Worm (Caenorhabditis elegans): ENCODE data around the gene klp-18.

The klp-18 gene

DNA sequence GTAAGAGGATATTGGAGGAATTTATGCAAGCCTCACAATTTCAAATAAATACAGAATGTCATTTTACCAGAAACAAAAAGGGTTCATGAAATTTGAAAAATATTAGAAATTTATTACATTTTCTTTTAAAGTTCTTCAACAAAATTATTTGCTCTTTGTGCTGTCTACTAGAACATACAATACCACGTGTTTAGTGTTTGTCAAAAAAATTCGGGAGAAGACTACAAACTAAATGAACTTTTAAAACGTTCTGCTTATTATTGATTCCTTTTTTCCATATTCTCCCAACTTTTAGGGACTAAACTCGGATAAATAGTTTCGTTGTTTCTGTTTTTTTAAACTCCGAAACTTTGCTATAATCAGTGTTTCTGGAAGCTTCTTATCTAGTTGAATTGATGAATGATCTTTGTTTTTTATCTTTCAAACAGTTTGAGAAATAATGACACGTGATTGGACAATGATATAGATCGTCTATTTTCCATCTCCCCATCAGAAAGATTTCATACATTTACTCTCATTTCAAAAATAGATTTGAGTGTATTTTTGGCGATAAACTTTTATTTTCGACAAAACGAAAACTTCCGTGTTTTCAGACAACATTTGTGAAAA lies 8.7 kb downstream of the klp-18 start (continued):
- TF ChIP-seq nhr-90 (tag; optimal IDR thresholded peaks at IDR 0.05; ENCODE audit: poor library complexity) (peak; percentile 4), ces-1 (GFP tag; optimal IDR thresholded peaks at IDR 0.05) (no peak), ceh-63 (GFP tag; optimal IDR thresholded peaks at IDR 0.05) (no peak), lin-15B (tag; optimal IDR thresholded peaks at IDR 0.05) (no peak), lir-3 (tag; optimal IDR thresholded peaks at IDR 0.05; ENCODE audit: poor library complexity) (no peak), fkh-8 (tag; optimal IDR thresholded peaks at IDR 0.05) (no peak), tbx-2 (tag; optimal IDR thresholded peaks at IDR 0.05) (no peak), ama-1 (optimal IDR thresholded peaks at IDR 0.05) (no peak), nhr-85 (tag) (peak; percentile 85), mep-1 (tag; optimal IDR thresholded peaks at IDR 0.05) (peak; percentile 30), unc-86 (tag; optimal IDR thresholded peaks at IDR 0.05) (no peak), alr-1 (tag; optimal IDR thresholded peaks at IDR 0.05; ENCODE audit: borderline replicate concordance) (no peak), nhr-20 (tag; optimal IDR thresholded peaks at IDR 0.05) (peak; percentile 66), pax-3 (tag; optimal IDR thresholded peaks at IDR 0.05) (no peak), efl-1 (optimal IDR thresholded peaks at IDR 0.05) (no peak), efl-1 (GFP tag; optimal IDR thresholded peaks at IDR 0.05 in 1 of 2) (peak in 1 of 2 experiments; percentile 84), efl-3 (GFP tag; optimal IDR thresholded peaks at IDR 0.05) (no peak), irx-1 (tag; optimal IDR thresholded peaks at IDR 0.05) (no peak), hpl-2 (GFP tag; optimal IDR thresholded peaks at IDR 0.05) (no peak), mab-9 (GFP tag; IDR thresholded peaks at IDR 0.05) (no peak), skn-1 (tag; optimal IDR thresholded peaks at IDR 0.05) (no peak), grh-1 (GFP tag; IDR thresholded peaks at IDR 0.05) (peak; percentile 42; the same call in 1 of the 2 replicates), unc-30 (tag; optimal IDR thresholded peaks at IDR 0.05) (no peak), nhr-77 (tag; optimal IDR thresholded peaks at IDR 0.05) (no peak), elt-2 (tag; optimal IDR thresholded peaks at IDR 0.05) (peak; percentile 73), nhr-47 (tag; optimal IDR thresholded peaks at IDR 0.05) (peak; percentile 4), vab-15 (tag; optimal IDR thresholded peaks at IDR 0.05) (no peak), aha-1 (tag; optimal IDR thresholded peaks at IDR 0.05) (no peak), lin-14 (GFP tag; optimal IDR thresholded peaks at IDR 0.05) (peak; percentile 37), blmp-1 (tag; optimal IDR thresholded peaks at IDR 0.05) (peak; percentile 10), snpc-4 (tag; optimal IDR thresholded peaks at IDR 0.05) (no peak)

DNA sequence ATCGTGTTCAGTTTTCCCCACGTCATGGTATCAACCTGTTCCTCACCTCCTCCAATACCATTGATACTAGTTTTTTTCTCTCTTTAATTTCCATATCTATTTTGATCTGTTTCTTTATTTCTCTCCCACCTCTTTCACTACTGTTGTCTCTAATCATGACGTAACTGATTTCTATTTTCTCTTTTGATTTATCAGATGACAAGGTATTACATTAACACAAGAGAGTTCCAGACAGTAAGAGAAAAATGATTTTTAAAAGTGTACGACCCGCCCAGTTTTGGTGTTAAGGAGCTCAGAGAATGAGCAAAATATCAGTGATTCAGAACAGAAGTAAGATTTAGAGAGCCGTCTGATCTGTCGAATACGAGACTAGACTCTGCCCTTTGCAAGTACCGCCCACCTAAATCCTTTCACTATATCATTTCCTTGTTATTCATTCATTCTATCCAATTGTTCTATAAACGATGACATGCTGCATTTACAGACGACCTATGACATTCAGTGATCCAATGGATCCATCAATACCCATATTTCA lies 9.7 kb downstream of the klp-18 start, which contains the start of gene nhr-105:
Gene nhr-105, plus strand, starts transcription at position 485 of the 535 bp plus-strand sequence.
- TF ChIP-seq efl-3 (GFP tag; optimal IDR thresholded peaks at IDR 0.05): no peak
- TF ChIP-seq pax-3 (tag; optimal IDR thresholded peaks at IDR 0.05): peak; percentile 74
- no peak for TF ChIP-seq lin-39 (tag; optimal IDR thresholded peaks at IDR 0.05)
- TF ChIP-seq ztf-4 (tag; optimal IDR thresholded peaks at IDR 0.05): peak; percentile 45
- TF ChIP-seq nhr-47 (tag; optimal IDR thresholded peaks at IDR 0.05): peak; percentile 73
- TF ChIP-seq mab-9 (GFP tag; IDR thresholded peaks at IDR 0.05): no peak
- TF ChIP-seq nhr-85 (tag): peak; percentile 96
- TF ChIP-seq ceh-88 (GFP tag; IDR thresholded peaks at IDR 0.05): no peak
- peak in 4 of 6 experiments; percentile 23 to 71 (median 65) for TF ChIP-seq elt-3 (tag; optimal IDR thresholded peaks at IDR 0.05)
- TF ChIP-seq unc-62 (GFP tag; optimal IDR thresholded peaks at IDR 0.05): no peak
- TF ChIP-seq swsn-7 (tag; optimal IDR thresholded peaks at IDR 0.05): peak; percentile 42
- peak; percentile 8 to 41 for TF ChIP-seq efl-1 (optimal IDR thresholded peaks at IDR 0.05)
- TF ChIP-seq efl-1 (GFP tag; optimal IDR thresholded peaks at IDR 0.05 in 1 of 2): no peak
- no peak for TF ChIP-seq isw-1 (GFP tag; IDR thresholded peaks at IDR 0.05)
- peak; percentile 83 for TF ChIP-seq fkh-8 (tag; optimal IDR thresholded peaks at IDR 0.05)
- no peak for TF ChIP-seq unc-86 (tag; optimal IDR thresholded peaks at IDR 0.05)
- peak; percentile 71 for TF ChIP-seq nhr-90 (tag; optimal IDR thresholded peaks at IDR 0.05; ENCODE audit: poor library complexity)
- TF ChIP-seq rnt-1 (tag; optimal IDR thresholded peaks at IDR 0.05): no peak
- no peak for TF ChIP-seq snpc-4 (tag; optimal IDR thresholded peaks at IDR 0.05)
- no peak for TF ChIP-seq nhr-76 (tag; optimal IDR thresholded peaks at IDR 0.05)
- peak in 2 of 3 experiments; percentile 18 to 21 for TF ChIP-seq dpl-1 (GFP tag; optimal IDR thresholded peaks at IDR 0.05)
- no peak for TF ChIP-seq egl-13 (tag; optimal IDR thresholded peaks at IDR 0.05)
- peak; percentile 70 for TF ChIP-seq elt-2 (tag; optimal IDR thresholded peaks at IDR 0.05)
- TF ChIP-seq ztf-11 (tag; optimal IDR thresholded peaks at IDR 0.05): no peak
- no peak for TF ChIP-seq vab-15 (tag; optimal IDR thresholded peaks at IDR 0.05)
- TF ChIP-seq fos-1 (tag; optimal IDR thresholded peaks at IDR 0.05): peak; percentile 82
- TF ChIP-seq hlh-4 (tag; optimal IDR thresholded peaks at IDR 0.05): no peak
- TF ChIP-seq ama-1 (optimal IDR thresholded peaks at IDR 0.05): no peak
- TF ChIP-seq nhr-71 (tag; optimal IDR thresholded peaks at IDR 0.05): peak; percentile 88
- TF ChIP-seq lin-14 (GFP tag; optimal IDR thresholded peaks at IDR 0.05): peak; percentile 79
- no peak for TF ChIP-seq ceh-63 (GFP tag; optimal IDR thresholded peaks at IDR 0.05)
- no peak for TF ChIP-seq F16B12.6 (tag; optimal IDR thresholded peaks at IDR 0.05)
- no peak for TF ChIP-seq aha-1 (tag; optimal IDR thresholded peaks at IDR 0.05)
- TF ChIP-seq C16A3.4 (tag; optimal IDR thresholded peaks at IDR 0.05): no peak
- no peak for TF ChIP-seq C04F5.9 (tag; optimal IDR thresholded peaks at IDR 0.05)
